Worm (Caenorhabditis elegans) whole organism, midembryonic: ENCODE measurements around the gene T08G5.1.

Experiments used
- cog-1 ChIP-seq: sonication (generic microtip); optimal IDR thresholded peaks from 2 replicates; lab custom pipeline; 2016; ENCODE audit warnings: missing genetic modification characterization, missing compliant biosample characterization
- ztf-23 ChIP-seq: fragments of 200-800 bp; sonication (Bioruptor generic); IDR thresholded peaks from 2 replicates; pipeline ENCODE4 v1.3.6; 2022; ENCODE audit warnings: missing genetic modification reagents, missing genetic modification characterization, missing compliant biosample characterization

ce11 chrV:14012002-14012554, 6.5 kb upstream of the T08G5.1 start, which contains the start of the genes ddx-17 and aip-1:
- no peak for TF ChIP-seq ztf-23
- TF ChIP-seq cog-1 (tag; lab: Kevin White, UChicago), result peak; percentile 20
